Fruit fly (Drosophila melanogaster) whole organism, embryonic: ENCODE results near the gene nxf2.

Experiments used
- CG10267 ChIP-seq: fragments of 200-800 bp; sonication (Bioruptor generic); optimal IDR thresholded peaks from 2 replicates; lab custom pipeline; 2018; ENCODE audit warnings: missing biosample characterization, mild to moderate bottlenecking, missing genetic modification characterization, moderate library complexity
- CG10321 ChIP-seq: fragments of 200-800 bp; sonication (Bioruptor generic); IDR thresholded peaks from 2 replicates; pipeline ENCODE4 v1.3.6; 2022; ENCODE audit warnings: missing biosample characterization, missing genetic modification characterization
- CG10565 ChIP-seq: fragments of 200-800 bp; sonication (Bioruptor generic); optimal IDR thresholded peaks from 3 replicates; lab custom pipeline; 2016; ENCODE audit warnings: missing biosample characterization, mild to moderate bottlenecking, missing genetic modification characterization
- CG15479 ChIP-seq: fragments of 200-800 bp; sonication (Bioruptor generic); optimal IDR thresholded peaks from 3 replicates; lab custom pipeline; 2019; ENCODE audit warnings: missing biosample characterization, mild to moderate bottlenecking, missing genetic modification characterization, moderate library complexity
- CG16863 ChIP-seq: fragments of 200-800 bp; sonication (Bioruptor generic); optimal IDR thresholded peaks from 3 replicates; lab custom pipeline; 2016; ENCODE audit warnings: missing biosample characterization, missing genetic modification characterization
- CG17328 ChIP-seq: fragments of 200-800 bp; sonication (Bioruptor generic); IDR thresholded peaks from 2 replicates; pipeline ENCODE4 v1.3.6; 2022; ENCODE audit warnings: missing biosample characterization, missing genetic modification characterization
- CG17385 ChIP-seq: fragments of 200-800 bp; sonication (Bioruptor generic); optimal IDR thresholded peaks from 3 replicates; lab custom pipeline; 2018; ENCODE audit warnings: missing biosample characterization, mild to moderate bottlenecking, missing genetic modification characterization
- CG18599 ChIP-seq: fragments of 200-800 bp; sonication (Bioruptor generic); optimal IDR thresholded peaks from 3 replicates; lab custom pipeline; 2017; ENCODE audit warnings: missing biosample characterization, missing genetic modification characterization, mild to moderate bottlenecking, moderate library complexity, missing genetic modification reagents
- CG2678 ChIP-seq: fragments of 200-800 bp; sonication (Bioruptor generic); optimal IDR thresholded peaks from 3 replicates; lab custom pipeline; 2019; ENCODE audit warnings: missing biosample characterization, mild to moderate bottlenecking, missing genetic modification characterization, moderate library complexity
- CG3163 ChIP-seq: fragments of 200-800 bp; sonication (Bioruptor generic); optimal IDR thresholded peaks from 3 replicates; lab custom pipeline; 2016; ENCODE audit warnings: missing biosample characterization, missing genetic modification characterization
- CG32767 ChIP-seq: fragments of 200-800 bp; sonication (Bioruptor generic); IDR thresholded peaks from 2 replicates; pipeline ENCODE4 v1.3.6; 2022; ENCODE audit warnings: missing biosample characterization, missing genetic modification characterization
- CG43689 ChIP-seq: fragments of 200-800 bp; sonication (Bioruptor generic); IDR thresholded peaks from 2 replicates; pipeline ENCODE4 v1.3.6; 2022; ENCODE audit warnings: missing biosample characterization, missing genetic modification characterization
- CG7745 ChIP-seq: fragments of 200-800 bp; sonication (Bioruptor generic); optimal IDR thresholded peaks from 2 replicates; lab custom pipeline; 2018; ENCODE audit warnings: missing biosample characterization, mild to moderate bottlenecking, missing genetic modification characterization, moderate library complexity
- CG7963 ChIP-seq: fragments of 200-800 bp; sonication (Bioruptor generic); IDR thresholded peaks from 3 replicates; pipeline ENCODE4 v1.3.6; 2022; ENCODE audit warnings: missing biosample characterization, missing genetic modification characterization; ENCODE audit not compliant: partially characterized antibody
- CG8281 ChIP-seq: fragments of 200-800 bp; sonication (Bioruptor generic); optimal IDR thresholded peaks from 2 replicates; lab custom pipeline; 2018; ENCODE audit warnings: missing biosample characterization, mild to moderate bottlenecking, missing genetic modification characterization, moderate library complexity
- CG9817 ChIP-seq: fragments of 200-800 bp; sonication (Bioruptor generic); optimal IDR thresholded peaks from 2 replicates; lab custom pipeline; 2018; ENCODE audit warnings: missing biosample characterization, mild to moderate bottlenecking, missing genetic modification characterization, moderate library complexity
- CG9876 ChIP-seq: fragments of 200-800 bp; sonication (Bioruptor generic); optimal IDR thresholded peaks from 2 replicates; lab custom pipeline; 2016; ENCODE audit warnings: missing biosample characterization, missing genetic modification characterization
- CG9932 ChIP-seq: fragments of 200-800 bp; sonication (Bioruptor generic); IDR thresholded peaks from 2 replicates; pipeline ENCODE4 v1.3.6; 2022; ENCODE audit warnings: missing biosample characterization, missing genetic modification characterization
- D19B ChIP-seq: fragments of 200-800 bp; sonication (Bioruptor generic); optimal IDR thresholded peaks from 2 replicates; lab custom pipeline; 2017; ENCODE audit warnings: missing biosample characterization, mild to moderate bottlenecking, missing genetic modification characterization
- Deaf1 ChIP-seq: fragments of 200-800 bp; optimal IDR thresholded peaks from 3 replicates; lab custom pipeline; 2019; ENCODE audit warnings: missing biosample characterization, mild to moderate bottlenecking, missing genetic modification characterization, moderate library complexity
- Dip3 ChIP-seq: fragments of 200-800 bp; sonication (Bioruptor generic); optimal IDR thresholded peaks from 3 replicates; lab custom pipeline; 2016; ENCODE audit warnings: missing biosample characterization, missing genetic modification characterization
- H15 ChIP-seq: fragments of 200-800 bp; sonication (Bioruptor generic); IDR thresholded peaks from 3 replicates; pipeline ENCODE4 v1.3.6; 2022; ENCODE audit warnings: missing biosample characterization, missing genetic modification characterization
- HmgD ChIP-seq: fragments of 200-800 bp; sonication (Bioruptor generic); optimal IDR thresholded peaks from 3 replicates; lab custom pipeline; 2016; ENCODE audit warnings: missing biosample characterization, missing genetic modification characterization
- Hmx ChIP-seq: fragments of 200-800 bp; sonication (Bioruptor generic); optimal IDR thresholded peaks from 2 replicates; lab custom pipeline; 2016; ENCODE audit warnings: missing biosample characterization, missing genetic modification characterization
- Jarid2 ChIP-seq: fragments of 200-800 bp; sonication (Bioruptor generic); optimal IDR thresholded peaks from 3 replicates; lab custom pipeline; 2017; ENCODE audit warnings: mild to moderate bottlenecking, missing biosample characterization, missing genetic modification reagents, missing genetic modification characterization
- Mes4 ChIP-seq: fragments of 200-800 bp; sonication (Bioruptor generic); optimal IDR thresholded peaks from 2 replicates; lab custom pipeline; 2016; ENCODE audit warnings: missing biosample characterization, missing genetic modification characterization
- NfI ChIP-seq: fragments of 200-800 bp; sonication (Bioruptor generic); optimal IDR thresholded peaks from 3 replicates; lab custom pipeline; 2018; ENCODE audit warnings: missing biosample characterization, mild to moderate bottlenecking, missing genetic modification characterization, moderate library complexity
- Poxn ChIP-seq: fragments of 200-800 bp; sonication (Bioruptor generic); IDR thresholded peaks from 2 replicates; pipeline ENCODE4 v1.3.6; 2022; ENCODE audit warnings: missing biosample characterization, missing genetic modification characterization
- Trl ChIP-seq, 3 experiments: fragments of >200 bp in 2 of 3; fragments of 200-800 bp in 1 of 3; sonication (Bioruptor generic) in 1 of 3; optimal IDR thresholded peaks; 2 replicates in 1 of 3; 3 replicates in 2 of 3; lab custom pipeline; 2016 to 2017; ENCODE audit warnings: missing biosample characterization in 1 of 3, missing genetic modification characterization in 1 of 3
- ase ChIP-seq: fragments of 200-800 bp; sonication (Bioruptor generic); IDR thresholded peaks from 3 replicates; pipeline ENCODE4 v1.3.6; 2022; ENCODE audit warnings: missing biosample characterization, missing genetic modification characterization
- bbx ChIP-seq: fragments of 200-800 bp; sonication (Bioruptor generic); IDR thresholded peaks from 2 replicates; pipeline ENCODE4 v1.3.6; 2022; ENCODE audit warnings: missing biosample characterization, missing genetic modification characterization; ENCODE audit not compliant: partially characterized antibody
- cato ChIP-seq: fragments of 200-800 bp; sonication (Bioruptor generic); optimal IDR thresholded peaks from 2 replicates; lab custom pipeline; 2016; ENCODE audit warnings: missing biosample characterization, missing genetic modification characterization, borderline replicate concordance
- dan ChIP-seq: fragments of 200-800 bp; sonication (Bioruptor generic); IDR thresholded peaks from 2 replicates; pipeline ENCODE4 v1.3.6; 2022; ENCODE audit warnings: missing biosample characterization, missing genetic modification characterization
- dm ChIP-seq: fragments of 200-800 bp; sonication (Bioruptor generic); optimal IDR thresholded peaks from 3 replicates; lab custom pipeline; 2016; ENCODE audit warnings: missing biosample characterization, missing genetic modification characterization
- dmrt11E ChIP-seq: fragments of 200-800 bp; sonication (Bioruptor generic); optimal IDR thresholded peaks from 3 replicates; lab custom pipeline; 2018; ENCODE audit warnings: missing biosample characterization, mild to moderate bottlenecking, missing genetic modification characterization, moderate library complexity
- esg ChIP-seq: fragments of 200-800 bp; sonication (Bioruptor generic); conservative IDR thresholded peaks from 2 replicates; pipeline ENCODE4 v1.3.6; 2022; ENCODE audit warnings: missing biosample characterization, missing genetic modification characterization
- ewg ChIP-seq: fragments of 200-800 bp; sonication (Bioruptor generic); optimal IDR thresholded peaks from 3 replicates; lab custom pipeline; 2017; ENCODE audit warnings: mild to moderate bottlenecking, missing biosample characterization, missing genetic modification reagents, missing genetic modification characterization
- fd102C ChIP-seq: fragments of 200-800 bp; sonication (Bioruptor generic); optimal IDR thresholded peaks from 2 replicates; lab custom pipeline; 2018; ENCODE audit warnings: missing biosample characterization, mild to moderate bottlenecking, missing genetic modification characterization, moderate library complexity
- gcm ChIP-seq: fragments of 200-800 bp; sonication (Bioruptor generic); optimal IDR thresholded peaks from 2 replicates; lab custom pipeline; 2019; ENCODE audit warnings: missing biosample characterization, mild to moderate bottlenecking, missing genetic modification characterization, moderate library complexity
- nmo ChIP-seq: fragments of 200-800 bp; sonication (Bioruptor generic); optimal IDR thresholded peaks from 2 replicates; lab custom pipeline; 2018; ENCODE audit warnings: missing biosample characterization, mild to moderate bottlenecking, missing genetic modification characterization, moderate library complexity
- oc ChIP-seq: fragments of 200-800 bp; sonication (Bioruptor generic); optimal IDR thresholded peaks from 2 replicates; lab custom pipeline; 2018; ENCODE audit warnings: missing biosample characterization, mild to moderate bottlenecking, missing genetic modification characterization, moderate library complexity
- p53 ChIP-seq: fragments of 200-800 bp; sonication (Bioruptor generic); optimal IDR thresholded peaks from 2 replicates; lab custom pipeline; 2016; ENCODE audit warnings: missing biosample characterization, missing genetic modification characterization
- pros ChIP-seq: fragments of 200-800 bp; sonication (Bioruptor generic); optimal IDR thresholded peaks from 3 replicates; lab custom pipeline; 2019; ENCODE audit warnings: missing biosample characterization, mild to moderate bottlenecking, missing genetic modification characterization, moderate library complexity
- rib ChIP-seq: fragments of 200-800 bp; sonication (Bioruptor generic); IDR thresholded peaks from 2 replicates; pipeline ENCODE4 v1.3.6; 2022; ENCODE audit warnings: missing biosample characterization, missing genetic modification characterization
- sima ChIP-seq: fragments of 200-800 bp; sonication (Bioruptor generic); optimal IDR thresholded peaks from 2 replicates; lab custom pipeline; 2016; ENCODE audit warnings: missing biosample characterization, missing genetic modification characterization
- toy ChIP-seq: fragments of 200-800 bp; sonication (Bioruptor generic); IDR thresholded peaks from 2 replicates; pipeline ENCODE4 v1.3.6; 2022; ENCODE audit warnings: missing biosample characterization, missing genetic modification characterization
- trem ChIP-seq: fragments of 200-800 bp; optimal IDR thresholded peaks from 3 replicates; lab custom pipeline; 2019; ENCODE audit warnings: missing biosample characterization, mild to moderate bottlenecking, missing genetic modification characterization, moderate library complexity
- wdn ChIP-seq: fragments of 200-800 bp; sonication (Bioruptor generic); IDR thresholded peaks from 2 replicates; pipeline ENCODE4 v1.3.6; 2022; ENCODE audit warnings: missing biosample characterization, missing genetic modification characterization
- yki ChIP-seq: fragments of >200 bp; optimal IDR thresholded peaks from 3 replicates; lab custom pipeline; 2018

Gene nxf2

dm6 chr3L:16587994-16588622 is 8.0 kb upstream of the nxf2 start (continued):
- TF ChIP-seq CG18599 (GFP tag; lab: Kevin White, UChicago) (peak; percentile 64), CG3163 (peak; percentile 13), oc (peak; percentile 15), Dip3 (GFP tag; lab: Kevin White, UChicago) (peak; percentile 49), wdn (GFP tag; lab: Robert Waterston, UW) (no peak; the same call in 1 of the 2 replicates), CG2678 (tag; lab: Kevin White, UChicago) (peak; percentile 70), NfI (GFP tag; lab: Kevin White, UChicago) (peak; percentile 47), dan (GFP tag; lab: Robert Waterston, UW) (no peak), CG7745 (tag; lab: Kevin White, UChicago) (no peak), p53 (GFP tag; lab: Kevin White, UChicago) (peak; percentile 34), CG16863 (peak; percentile 60), CG32767 (GFP tag; lab: Robert Waterston, UW) (no peak), CG10267 (tag; lab: Kevin White, UChicago) (peak; percentile 53), CG17328 (peak; percentile 62), CG8281 (no peak), HmgD (GFP tag; lab: Kevin White, UChicago) (peak; percentile 89), H15 (GFP tag; lab: Robert Waterston, UW) (0 out of 3 replicates have a peak, but pooled peaks have one; percentile 35), fd102C (GFP tag; lab: Kevin White, UChicago) (no peak), toy (peak; percentile 34; the same call in 1 of the 2 replicates), Trl (optimal IDR thresholded peaks at IDR 0.05; lab: Kevin White, UChicago) (no peak), Trl (GFP tag; optimal IDR thresholded peaks at IDR 0.05; lab: Kevin White, UChicago) (peak; percentile 42), dm (peak; percentile 82), D19B (GFP tag; lab: Kevin White, UChicago) (peak; percentile 47), dmrt11E (tag; lab: Kevin White, UChicago) (peak; percentile 37), CG9876 (peak; percentile 32), bbx (GFP tag; lab: Robert Waterston, UW) (peak; percentile 83), Mes4 (GFP tag; lab: Kevin White, UChicago) (peak; percentile 10), pros (GFP tag; lab: Kevin White, UChicago) (no peak), Jarid2 (GFP tag; lab: Kevin White, UChicago) (no peak), CG9932 (GFP tag; lab: Robert Waterston, UW) (peak; percentile 87), CG10321 (no peak), yki (lab: Kevin White, UChicago) (peak; percentile 94), Poxn (GFP tag; lab: Robert Waterston, UW) (peak; percentile 32; the same call in 1 of the 2 replicates), CG15479 (no peak), rib (GFP tag; lab: Robert Waterston, UW) (no peak), CG43689 (GFP tag; lab: Robert Waterston, UW) (no peak), CG10565 (GFP tag; lab: Kevin White, UChicago) (no peak), cato (GFP tag; lab: Kevin White, UChicago) (no peak), CG7963 (peak; percentile 79; the same call in 2 of the 3 replicates), Hmx (GFP tag; lab: Kevin White, UChicago) (no peak), ase (GFP tag; lab: Robert Waterston, UW) (0 out of 3 replicates have a peak, but pooled peaks have one; percentile 51), nmo (GFP tag; lab: Kevin White, UChicago) (peak; percentile 83), CG9817 (peak; percentile 34), ewg (peak; percentile 68), CG17385 (GFP tag; lab: Kevin White, UChicago) (peak; percentile 24), trem (peak; percentile 72), gcm (GFP tag; lab: Kevin White, UChicago) (peak; percentile 1), sima (no peak), esg (GFP tag; lab: Robert Waterston, UW) (no peak), Deaf1 (no peak)
